Worm (Caenorhabditis elegans): ENCODE measurements around the gene dmd-8.

Gene dmd-8

DNA sequence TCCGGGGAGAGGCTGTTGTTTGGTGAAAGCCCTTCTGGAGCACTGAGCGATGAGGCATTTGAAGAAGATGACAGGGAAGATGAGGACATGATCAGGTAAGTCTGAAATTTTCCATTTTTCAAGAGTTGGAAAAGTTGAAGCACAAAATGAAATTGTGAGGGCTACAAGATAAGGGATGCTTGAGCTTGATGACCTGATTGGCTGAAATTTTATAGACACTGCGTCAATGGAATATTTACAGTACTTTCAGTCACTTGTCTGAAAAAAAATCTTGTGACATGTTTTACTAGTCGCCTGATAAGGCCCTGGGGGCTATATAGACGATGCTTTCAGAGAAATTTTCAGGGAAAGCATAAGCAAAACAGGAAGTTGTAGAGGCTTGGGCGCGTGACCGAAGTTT lies at the start of gene dmd-8:
dmd-8 (minus strand) TSS at position 101 of the 400 bp plus-strand sequence.
- TF ChIP-seq bed-3 (GFP tag; optimal IDR thresholded peaks at IDR 0.05): no peak
- TF ChIP-seq mab-5 (tag; optimal IDR thresholded peaks at IDR 0.05): no peak
- no peak for TF ChIP-seq lsy-2 (tag; optimal IDR thresholded peaks at IDR 0.05)
- no peak for TF ChIP-seq unc-39 (tag; optimal IDR thresholded peaks at IDR 0.05)
- no peak for TF ChIP-seq nhr-2 (tag; optimal IDR thresholded peaks at IDR 0.05)
- no peak for TF ChIP-seq unc-120 (tag; optimal IDR thresholded peaks at IDR 0.05; ENCODE audit: poor library complexity, severe bottlenecking)
- no peak for TF ChIP-seq nhr-28 (tag; optimal IDR thresholded peaks at IDR 0.05)
- TF ChIP-seq mep-1 (tag; optimal IDR thresholded peaks at IDR 0.05): no peak
- TF ChIP-seq sptf-1 (tag; optimal IDR thresholded peaks at IDR 0.05): no peak
- no peak for TF ChIP-seq ces-1 (GFP tag; optimal IDR thresholded peaks at IDR 0.05)
- no peak for TF ChIP-seq M03D4.4 (tag; optimal IDR thresholded peaks at IDR 0.05)
- TF ChIP-seq sem-2 (GFP tag; optimal IDR thresholded peaks at IDR 0.05): no peak
- no peak for TF ChIP-seq elt-3 (tag; optimal IDR thresholded peaks at IDR 0.05)
- no peak for TF ChIP-seq cnd-1 (tag; optimal IDR thresholded peaks at IDR 0.05)
- TF ChIP-seq nhr-12 (tag; optimal IDR thresholded peaks at IDR 0.05): no peak
- TF ChIP-seq flh-1 (GFP tag; optimal IDR thresholded peaks at IDR 0.05): no peak
- no peak for TF ChIP-seq mls-2 (tag; optimal IDR thresholded peaks at IDR 0.05)
- TF ChIP-seq unc-62 (GFP tag; optimal IDR thresholded peaks at IDR 0.05): no peak
- no peak for TF ChIP-seq zip-8 (tag; optimal IDR thresholded peaks at IDR 0.05)
- TF ChIP-seq ham-2 (GFP tag; optimal IDR thresholded peaks at IDR 0.05): no peak

DNA sequence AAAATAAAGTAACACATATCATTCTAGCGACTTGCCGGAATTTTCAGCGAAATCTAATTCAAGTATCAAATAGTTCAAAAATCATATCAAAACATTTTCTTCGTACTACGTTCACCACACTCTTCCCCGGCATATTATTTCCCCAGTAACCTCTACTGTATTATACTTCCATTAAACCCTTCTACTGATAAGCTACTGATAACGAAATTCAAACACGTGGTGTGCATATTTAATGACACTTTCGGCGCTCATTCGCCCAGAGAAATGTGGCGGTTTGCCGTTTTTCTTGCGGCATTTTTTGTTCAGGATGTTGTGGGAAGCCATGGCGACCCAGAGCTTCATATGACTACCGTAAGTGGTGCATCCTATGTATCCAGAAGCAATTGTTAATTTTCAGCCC lies 49.2 kb upstream of the dmd-8 start, which contains the start of gene lipl-5:
lipl-5 (plus strand) TSS at position 259 of the 400 bp plus-strand sequence.
- TF ChIP-seq unc-39 (tag; optimal IDR thresholded peaks at IDR 0.05) (no peak), zip-8 (tag; optimal IDR thresholded peaks at IDR 0.05) (no peak), elt-1 (tag; optimal IDR thresholded peaks at IDR 0.05; ENCODE audit: borderline replicate concordance, insufficient read depth) (no peak), blmp-1 (tag; optimal IDR thresholded peaks at IDR 0.05) (no peak), ceh-39 (tag; optimal IDR thresholded peaks at IDR 0.05) (no peak)

DNA sequence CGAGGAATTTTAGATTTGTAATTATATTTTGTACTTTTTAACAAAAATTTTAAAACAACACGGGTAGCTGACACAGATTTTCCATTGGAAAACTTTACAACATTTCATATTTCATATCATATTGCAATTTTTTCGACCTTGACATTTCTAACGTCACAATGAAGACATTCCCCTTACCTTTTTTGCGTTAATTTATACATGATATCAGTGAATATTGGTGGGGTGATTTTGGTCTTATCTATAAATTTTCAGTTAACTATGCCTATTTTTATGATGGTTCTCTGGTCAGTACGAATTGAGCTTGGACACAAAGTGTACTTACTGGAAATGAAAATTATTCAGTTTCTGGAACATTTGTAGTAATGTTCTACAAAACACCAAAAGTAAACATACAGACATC lies 48.3 kb upstream of the dmd-8 start:
- no peak for TF ChIP-seq blmp-1 (tag; optimal IDR thresholded peaks at IDR 0.05)
- no peak for TF ChIP-seq nhr-2 (tag; optimal IDR thresholded peaks at IDR 0.05)
- TF ChIP-seq mep-1 (tag; optimal IDR thresholded peaks at IDR 0.05): no peak
- TF ChIP-seq sptf-1 (tag; optimal IDR thresholded peaks at IDR 0.05): no peak

DNA sequence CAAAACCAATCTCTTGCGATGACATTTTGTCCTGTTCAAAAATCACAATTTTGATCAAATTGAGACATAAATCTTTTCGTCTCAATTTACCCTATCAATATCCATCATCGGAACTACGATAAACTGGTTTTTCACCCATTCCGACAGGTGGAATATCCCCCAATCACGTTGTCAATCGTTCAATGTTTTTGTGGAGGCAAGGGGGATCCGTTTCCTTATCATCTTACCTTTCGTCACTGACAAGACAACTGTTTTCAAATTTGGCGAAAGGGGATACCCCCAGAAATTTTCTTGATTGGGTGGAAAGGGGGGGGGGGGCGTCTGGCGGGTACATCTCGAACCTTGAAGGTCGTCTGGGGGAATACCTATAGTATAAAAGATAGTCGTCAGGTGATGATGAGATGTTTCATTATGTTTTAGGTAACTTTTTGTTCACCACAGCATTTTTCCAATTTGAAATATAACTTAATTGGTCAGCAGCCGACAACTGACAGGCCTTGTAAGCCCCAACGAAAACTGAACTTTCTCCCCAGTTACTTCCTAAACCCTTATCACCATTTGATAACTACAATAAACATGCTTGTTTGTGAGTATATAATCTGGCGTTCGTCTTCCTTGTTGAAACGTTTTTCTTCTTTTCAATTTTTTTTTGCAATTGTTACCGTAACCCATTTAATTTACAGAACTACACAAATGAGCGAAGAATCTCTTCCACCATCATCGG lies 45.1 kb upstream of the dmd-8 start, which contains the start of gene ZK6.8:
ZK6.8 (plus strand) TSS at position 682 of the 724 bp plus-strand sequence.
- TF ChIP-seq lsy-2 (tag; optimal IDR thresholded peaks at IDR 0.05) (no peak), ces-1 (GFP tag; optimal IDR thresholded peaks at IDR 0.05) (no peak), drap-1 (GFP tag; optimal IDR thresholded peaks at IDR 0.05) (no peak), nhr-76 (tag; optimal IDR thresholded peaks at IDR 0.05) (no peak), bed-3 (GFP tag; optimal IDR thresholded peaks at IDR 0.05) (no peak), nhr-237 (tag; optimal IDR thresholded peaks at IDR 0.05) (no peak), ztf-11 (tag; optimal IDR thresholded peaks at IDR 0.05) (no peak), mls-2 (tag; optimal IDR thresholded peaks at IDR 0.05) (no peak), nhr-12 (tag; optimal IDR thresholded peaks at IDR 0.05) (no peak)

DNA sequence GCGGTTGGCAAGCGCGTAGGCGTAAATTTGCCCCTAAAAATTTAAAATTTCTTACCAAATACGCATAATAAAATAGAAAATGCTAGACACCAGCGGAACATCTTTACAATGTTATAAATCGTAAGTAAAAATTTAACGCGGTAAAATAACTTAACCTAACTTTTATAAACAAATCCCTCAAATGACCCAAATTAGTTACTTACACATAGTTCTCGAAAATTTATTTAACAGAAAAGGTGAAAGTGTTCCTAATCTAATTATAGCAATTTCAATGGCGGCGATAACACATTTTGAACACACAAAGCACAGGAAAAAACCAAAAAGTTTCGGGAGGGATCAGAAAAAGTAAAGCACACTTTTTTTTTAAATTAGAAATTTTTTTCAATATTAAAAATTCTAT lies 43.9 kb upstream of the dmd-8 start, which contains the start of gene mltn-8:
mltn-8 (minus strand) TSS at position 101 of the 400 bp plus-strand sequence.
- TF ChIP-seq nhr-2 (tag; optimal IDR thresholded peaks at IDR 0.05): no peak
- no peak for TF ChIP-seq ham-2 (GFP tag; optimal IDR thresholded peaks at IDR 0.05)
- TF ChIP-seq nhr-237 (tag; optimal IDR thresholded peaks at IDR 0.05): no peak

DNA sequence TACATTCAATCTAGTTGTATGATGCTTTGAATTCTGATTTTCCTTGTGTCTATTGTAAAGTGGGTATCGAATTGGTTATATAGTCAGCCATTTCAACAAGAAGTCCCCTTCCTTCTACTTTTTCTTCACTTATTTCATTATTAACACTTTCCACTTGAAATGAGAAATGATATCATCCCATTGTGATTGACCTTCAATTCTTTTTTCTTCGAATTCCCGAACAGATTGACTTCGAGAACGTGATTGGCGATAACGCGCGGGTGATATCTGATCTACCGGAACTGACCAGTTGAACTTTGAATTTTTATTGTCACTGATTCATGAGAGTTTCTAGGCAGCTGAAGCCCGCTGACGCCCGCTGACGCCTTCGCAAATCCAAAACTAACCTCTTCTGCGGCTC lies 42.0 kb upstream of the dmd-8 start:
- TF ChIP-seq unc-39 (tag; optimal IDR thresholded peaks at IDR 0.05) (no peak), zip-8 (tag; optimal IDR thresholded peaks at IDR 0.05) (no peak), snpc-4 (tag; optimal IDR thresholded peaks at IDR 0.05) (no peak), lin-13 (tag; optimal IDR thresholded peaks at IDR 0.05) (no peak), elt-3 (tag; optimal IDR thresholded peaks at IDR 0.05) (no peak), M03D4.4 (tag; optimal IDR thresholded peaks at IDR 0.05) (no peak), hlh-1 (tag; optimal IDR thresholded peaks at IDR 0.05) (no peak), nhr-12 (tag; optimal IDR thresholded peaks at IDR 0.05) (no peak), ceh-39 (tag; optimal IDR thresholded peaks at IDR 0.05) (no peak), sptf-1 (tag; optimal IDR thresholded peaks at IDR 0.05) (no peak), ham-2 (GFP tag; optimal IDR thresholded peaks at IDR 0.05) (no peak), mls-2 (tag; optimal IDR thresholded peaks at IDR 0.05) (no peak)

Data from whole organism, mixed stage, embryonic.